Worm (Caenorhabditis elegans) whole organism, young adult: ENCODE data around the gene cwn-1.

Experiments used
- B0019.2 ChIP-seq: fragments of 200-800 bp; sonication (Bioruptor generic); conservative IDR thresholded peaks from 2 replicates; pipeline ENCODE4 v1.3.6; 2022; ENCODE audit warnings: missing genetic modification reagents, missing genetic modification characterization, missing compliant biosample characterization
- B0336.3 ChIP-seq: fragments of 200-800 bp; sonication (Bioruptor generic); IDR thresholded peaks from 2 replicates; pipeline ENCODE4 v1.3.6; 2022; ENCODE audit warnings: missing genetic modification characterization, missing compliant biosample characterization
- F52B5.7 ChIP-seq: sonication (generic microtip); optimal IDR thresholded peaks from 2 replicates; lab custom pipeline; 2016; ENCODE audit warnings: mild to moderate bottlenecking, missing genetic modification characterization, missing compliant biosample characterization
- F55B11.4 ChIP-seq: sonication (generic microtip); optimal IDR thresholded peaks from 2 replicates; lab custom pipeline; 2016; ENCODE audit warnings: missing compliant biosample characterization, missing genetic modification characterization, borderline replicate concordance; ENCODE audit not compliant: insufficient read depth
- K11D2.4 ChIP-seq: fragments of 200-800 bp; sonication (Bioruptor generic); IDR thresholded peaks from 2 replicates; pipeline ENCODE4 v1.3.6; 2022; ENCODE audit warnings: missing genetic modification reagents, missing genetic modification characterization, missing compliant biosample characterization
- K12H6.12 ChIP-seq: fragments of 200-800 bp; sonication (Bioruptor generic); optimal IDR thresholded peaks from 2 replicates; lab custom pipeline; 2018; ENCODE audit warnings: mild to moderate bottlenecking, missing genetic modification characterization, missing compliant biosample characterization
- Y53F4B.3 ChIP-seq: fragments of 200-800 bp; sonication (Bioruptor generic); IDR thresholded peaks from 2 replicates; pipeline ENCODE4 v1.3.6; 2022; ENCODE audit warnings: missing genetic modification reagents, missing genetic modification characterization, missing compliant biosample characterization
- athp-1 ChIP-seq: sonication (generic microtip); optimal IDR thresholded peaks from 2 replicates; lab custom pipeline; 2017; ENCODE audit warnings: mild to moderate bottlenecking, missing genetic modification characterization, missing compliant biosample characterization
- attf-3 ChIP-seq: fragments of 200-800 bp; sonication (Bioruptor generic); conservative IDR thresholded peaks from 2 replicates; pipeline ENCODE4 v1.3.6; 2022; ENCODE audit warnings: missing genetic modification reagents, missing genetic modification characterization, missing compliant biosample characterization
- attf-5 ChIP-seq: fragments of 200-800 bp; sonication (Bioruptor generic); optimal IDR thresholded peaks from 2 replicates; lab custom pipeline; 2018; ENCODE audit warnings: mild to moderate bottlenecking, missing genetic modification characterization, missing compliant biosample characterization
- bed-2 ChIP-seq: fragments of 200-800 bp; sonication (Bioruptor generic); IDR thresholded peaks from 2 replicates; pipeline ENCODE4 v1.3.6; 2022; ENCODE audit warnings: missing genetic modification reagents, missing genetic modification characterization, missing compliant biosample characterization
- ceh-40 ChIP-seq: fragments of 200-800 bp; sonication (Bioruptor generic); IDR thresholded peaks from 2 replicates; pipeline ENCODE4 v1.3.6; 2022; ENCODE audit warnings: missing genetic modification characterization, missing compliant biosample characterization
- ceh-91 ChIP-seq: fragments of 200-800 bp; sonication (Bioruptor generic); IDR thresholded peaks from 2 replicates; pipeline ENCODE4 v1.3.6; 2022; ENCODE audit warnings: missing genetic modification reagents, missing genetic modification characterization, missing compliant biosample characterization
- dpl-1 ChIP-seq: fragments of 150-350 bp; optimal IDR thresholded peaks from 2 replicates; lab custom pipeline; 2014; ENCODE audit warnings: missing biosample characterization, missing genetic modification reagents, missing genetic modification characterization
- egl-18 ChIP-seq: fragments of 200-800 bp; sonication (Bioruptor generic); IDR thresholded peaks from 2 replicates; pipeline ENCODE4 v1.3.6; 2022; ENCODE audit warnings: missing genetic modification reagents, missing genetic modification characterization, missing compliant biosample characterization
- egl-44 ChIP-seq: fragments of 200-800 bp; sonication (Bioruptor generic); IDR thresholded peaks from 2 replicates; pipeline ENCODE4 v1.3.6; 2022; ENCODE audit warnings: missing genetic modification reagents, missing genetic modification characterization, missing compliant biosample characterization
- ets-4 ChIP-seq: fragments of 200-800 bp; sonication (Bioruptor generic); optimal IDR thresholded peaks from 2 replicates; lab custom pipeline; 2018; ENCODE audit warnings: mild to moderate bottlenecking, missing genetic modification characterization, missing compliant biosample characterization
- fkh-3 ChIP-seq: sonication (generic microtip); optimal IDR thresholded peaks from 2 replicates; lab custom pipeline; 2016; ENCODE audit warnings: mild to moderate bottlenecking, missing genetic modification characterization, missing compliant biosample characterization
- hlh-26 ChIP-seq: fragments of 200-800 bp; sonication (Bioruptor generic); conservative IDR thresholded peaks from 2 replicates; pipeline ENCODE4 v1.3.6; 2022; ENCODE audit warnings: missing genetic modification reagents, missing genetic modification characterization, missing compliant biosample characterization
- hrde-1 ChIP-seq: sonication (generic microtip); optimal IDR thresholded peaks from 2 replicates; lab custom pipeline; 2016; ENCODE audit warnings: missing genetic modification characterization, mild to moderate bottlenecking, missing compliant biosample characterization, moderate library complexity, missing genotype, missing genetic modification reagents, borderline replicate concordance
- hsf-1 ChIP-seq: fragments of 200-800 bp; sonication (Bioruptor generic); IDR thresholded peaks from 2 replicates; pipeline ENCODE4 v1.3.6; 2022; ENCODE audit warnings: missing genetic modification reagents, missing genetic modification characterization, missing compliant biosample characterization
- lin-40 ChIP-seq: sonication (generic microtip); optimal IDR thresholded peaks from 2 replicates; lab custom pipeline; 2016; ENCODE audit warnings: missing genetic modification characterization, mild to moderate bottlenecking, missing compliant biosample characterization, missing genotype, missing genetic modification reagents
- lsy-27 ChIP-seq: sonication (generic microtip); optimal IDR thresholded peaks from 2 replicates; lab custom pipeline; 2017; ENCODE audit warnings: missing genetic modification characterization, mild to moderate bottlenecking, missing compliant biosample characterization, antibody characterized with exemption, missing genotype, borderline replicate concordance; ENCODE audit not compliant: insufficient read depth
- mel-28 ChIP-seq: sonication (generic microtip); optimal IDR thresholded peaks from 2 replicates; lab custom pipeline; 2016; ENCODE audit warnings: borderline replicate concordance, mild to moderate bottlenecking, missing genetic modification characterization, missing compliant biosample characterization
- mes-4 ChIP-seq: sonication (generic microtip); optimal IDR thresholded peaks from 2 replicates; lab custom pipeline; 2016; ENCODE audit warnings: missing genotype, missing genetic modification characterization, missing compliant biosample characterization
- nfyb-1 ChIP-seq: fragments of 200-800 bp; sonication (Bioruptor generic); IDR thresholded peaks from 2 replicates; pipeline ENCODE4 v1.3.6; 2022; ENCODE audit warnings: missing genetic modification reagents, missing genetic modification characterization, missing compliant biosample characterization
- pha-4 ChIP-seq: fragments of 150-350 bp; sonication (generic microtip); optimal IDR thresholded peaks from 2 replicates; lab custom pipeline; 2014; ENCODE audit warnings: missing biosample characterization, missing genetic modification reagents, missing genetic modification characterization
- rcor-1 ChIP-seq: fragments of 200-800 bp; sonication (Bioruptor generic); IDR thresholded peaks from 2 replicates; pipeline ENCODE4 v1.3.6; 2022; ENCODE audit warnings: missing genetic modification reagents, missing genetic modification characterization, missing compliant biosample characterization
- rec-8 ChIP-seq, 2 experiments: sonication (generic microtip); optimal IDR thresholded peaks; 2 replicates each; lab custom pipeline; 2016; ENCODE audit warnings: mild to moderate bottlenecking in 2 of 2, missing genetic modification characterization in 2 of 2, missing genetic modification reagents in 2 of 2, missing genotype in 2 of 2, missing biosample characterization in 1 of 2, missing compliant biosample characterization in 1 of 2, moderate library complexity in 1 of 2
- rpc-1 ChIP-seq, 2 experiments: fragments of 150-350 bp in 1 of 2; sonication (generic microtip) in 1 of 2; optimal IDR thresholded peaks; 2 replicates each; lab custom pipeline; 2014 to 2018; ENCODE audit warnings: missing biosample characterization in 1 of 2, missing genetic modification characterization in 1 of 2, missing genetic modification reagents in 1 of 2, missing genotype in 1 of 2
- sea-2 ChIP-seq: fragments of 200-800 bp; sonication (Bioruptor generic); IDR thresholded peaks from 2 replicates; pipeline ENCODE4 v1.3.6; 2022; ENCODE audit warnings: missing genetic modification characterization, missing compliant biosample characterization
- snpc-1.3 ChIP-seq: sonication (generic microtip); optimal IDR thresholded peaks from 2 replicates; lab custom pipeline; 2017; ENCODE audit warnings: missing genetic modification characterization, mild to moderate bottlenecking, missing compliant biosample characterization, antibody characterized with exemption, moderate library complexity, missing genotype, missing genetic modification reagents; ENCODE audit not compliant: insufficient read depth
- snpc-4 ChIP-seq, 5 experiments: fragments of 150-350 bp in 1 of 5; sonication (generic microtip) in 4 of 5; optimal IDR thresholded peaks; 2 replicates each; lab custom pipeline; 2014 to 2018; ENCODE audit warnings: missing genetic modification characterization in 5 of 5, missing biosample characterization in 3 of 5, antibody characterized with exemption in 2 of 5, mild to moderate bottlenecking in 2 of 5, missing compliant biosample characterization in 2 of 5, missing genotype in 2 of 5, moderate library complexity in 2 of 5, missing genetic modification reagents in 1 of 5
- somi-1 ChIP-seq: fragments of 200-800 bp; sonication (Bioruptor generic); optimal IDR thresholded peaks from 2 replicates; lab custom pipeline; 2018; ENCODE audit warnings: mild to moderate bottlenecking, missing genetic modification characterization, missing compliant biosample characterization
- sptf-2 ChIP-seq: fragments of 200-800 bp; sonication (Bioruptor generic); optimal IDR thresholded peaks from 2 replicates; lab custom pipeline; 2018; ENCODE audit warnings: mild to moderate bottlenecking, missing genetic modification characterization, missing compliant biosample characterization
- unc-130 ChIP-seq: sonication (generic microtip); optimal IDR thresholded peaks from 2 replicates; lab custom pipeline; 2016; ENCODE audit warnings: missing genetic modification reagents, missing genetic modification characterization, missing compliant biosample characterization
- xnd-1 ChIP-seq: sonication (generic microtip); optimal IDR thresholded peaks from 2 replicates; lab custom pipeline; 2016; ENCODE audit warnings: missing genotype, missing genetic modification reagents, missing genetic modification characterization, missing compliant biosample characterization
- zfh-2 ChIP-seq: fragments of 200-800 bp; sonication (Bioruptor generic); conservative IDR thresholded peaks from 2 replicates; pipeline ENCODE4 v1.3.6; 2022; ENCODE audit warnings: missing genetic modification reagents, missing genetic modification characterization, missing compliant biosample characterization
- ztf-22 ChIP-seq: fragments of 200-800 bp; sonication (Bioruptor generic); optimal IDR thresholded peaks from 2 replicates; lab custom pipeline; 2018; ENCODE audit warnings: mild to moderate bottlenecking, missing genetic modification characterization, moderate library complexity, missing compliant biosample characterization
- ztf-25 ChIP-seq: fragments of 200-800 bp; sonication (Bioruptor generic); IDR thresholded peaks from 2 replicates; pipeline ENCODE4 v1.3.6; 2022; ENCODE audit warnings: missing genetic modification reagents, missing genetic modification characterization, missing compliant biosample characterization
- ztf-28 ChIP-seq: fragments of 200-800 bp; sonication (Bioruptor generic); IDR thresholded peaks from 2 replicates; pipeline ENCODE4 v1.3.6; 2022; ENCODE audit warnings: missing genetic modification reagents, missing genetic modification characterization, missing compliant biosample characterization
- ztf-3 ChIP-seq: fragments of 200-800 bp; sonication (Bioruptor generic); optimal IDR thresholded peaks from 2 replicates; lab custom pipeline; 2018; ENCODE audit warnings: mild to moderate bottlenecking, missing genetic modification characterization, missing compliant biosample characterization

Gene cwn-1

DNA sequence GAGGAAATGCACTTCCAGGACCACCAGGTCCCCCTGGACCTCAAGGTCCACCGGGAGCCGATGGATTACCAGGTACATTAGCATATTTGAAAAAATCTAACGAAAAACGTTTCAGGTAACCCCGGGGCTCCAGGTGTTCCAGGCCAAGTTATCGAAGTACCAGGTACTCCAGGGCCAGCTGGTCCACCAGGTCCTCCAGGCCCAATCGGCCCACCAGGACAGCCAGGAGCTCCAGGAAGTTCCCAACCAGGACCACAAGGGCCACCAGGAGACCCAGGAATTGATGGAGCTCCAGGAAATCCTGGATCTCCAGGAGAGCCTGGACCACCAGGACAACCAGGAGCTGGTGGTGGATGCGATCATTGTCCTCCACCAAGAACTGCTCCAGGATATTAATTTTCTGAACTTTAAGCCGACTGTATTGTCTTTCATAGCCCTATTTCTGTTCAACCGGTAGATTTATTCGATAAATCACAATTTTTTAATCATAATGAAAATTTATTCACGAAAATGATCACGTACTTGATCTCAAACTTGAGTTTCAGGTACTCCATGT is 28.0 kb downstream of the cwn-1 start (continued):
- TF ChIP-seq egl-44 (GFP tag; lab: Robert Waterston, UW) = no peak
- no peak for TF ChIP-seq snpc-4 (GFP tag; optimal IDR thresholded peaks at IDR 0.05; lab: Kevin White, UChicago)
- TF ChIP-seq snpc-4 (tag; optimal IDR thresholded peaks at IDR 0.05; lab: Kevin White, UChicago) = no peak
- no peak for TF ChIP-seq mel-28 (tag; lab: Kevin White, UChicago)
- no peak for TF ChIP-seq bed-2 (GFP tag; lab: Robert Waterston, UW)
- TF ChIP-seq rec-8 (tag; optimal IDR thresholded peaks at IDR 0.05; lab: Kevin White, UChicago) = peak in 1 of 2 experiments; percentile 6
- TF ChIP-seq sea-2 = no peak
- TF ChIP-seq, all 124 proteins: peak for 5

DNA sequence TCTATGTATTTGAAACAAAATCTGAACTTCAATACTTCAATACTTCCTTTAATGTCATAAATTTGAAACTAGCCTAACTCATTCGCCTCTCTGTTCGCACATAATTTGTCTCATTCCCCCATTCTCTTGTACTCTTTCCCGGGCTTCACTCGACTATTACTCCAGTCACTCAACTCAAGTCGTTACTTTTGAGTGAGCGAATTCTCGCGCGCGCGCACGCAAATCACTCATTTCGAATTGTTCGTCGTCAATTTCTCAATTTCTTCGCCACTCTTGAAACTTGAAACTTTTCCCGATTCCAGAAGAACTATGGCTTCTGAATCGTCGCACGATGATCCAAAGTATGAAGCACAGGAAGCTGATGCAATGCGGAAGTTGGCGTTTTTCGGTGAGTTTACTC is 29.2 kb downstream of the cwn-1 start, which contains the start of gene col-68:
TSS of gene col-68 (plus strand) at position 301 of the 400 bp plus-strand sequence.
- no peak for TF ChIP-seq K11D2.4
- no peak for TF ChIP-seq lsy-27 (tag; lab: Kevin White, UChicago)
- no peak for TF ChIP-seq rcor-1 (GFP tag; lab: Robert Waterston, UW)
- no peak for TF ChIP-seq F55B11.4 (tag; lab: Kevin White, UChicago)
- TF ChIP-seq rec-8 (tag; optimal IDR thresholded peaks at IDR 0.05; lab: Kevin White, UChicago) = no peak
- TF ChIP-seq egl-18 = no peak
- TF ChIP-seq mes-4 (tag; lab: Kevin White, UChicago) = no peak
- TF ChIP-seq dpl-1 (GFP tag; lab: Kevin White, UChicago) = no peak

ce11 chrII:101176-101575 is 32.2 kb downstream of the cwn-1 start:
- TF ChIP-seq B0336.3 (GFP tag; lab: Robert Waterston, UW) (0 out of 2 replicates have a peak, but pooled peaks have one; percentile 42), sptf-2 (GFP tag; lab: Kevin White, UChicago) (no peak), ztf-3 (GFP tag; lab: Kevin White, UChicago) (no peak), nfyb-1 (GFP tag; lab: Robert Waterston, UW) (no peak), mel-28 (tag; lab: Kevin White, UChicago) (no peak), ztf-25 (no peak), ceh-91 (GFP tag; lab: Robert Waterston, UW) (0 out of 2 replicates have a peak, but pooled peaks have one; percentile 29), rpc-1 (optimal IDR thresholded peaks at IDR 0.05; lab: Kevin White, UChicago) (no peak), rpc-1 (tag; optimal IDR thresholded peaks at IDR 0.05; lab: Kevin White, UChicago) (no peak), sea-2 (no peak), zfh-2 (peak; percentile 71), egl-44 (GFP tag; lab: Robert Waterston, UW) (no peak), lin-40 (tag; lab: Kevin White, UChicago) (no peak), hlh-26 (GFP tag; lab: Robert Waterston, UW) (no peak), snpc-1.3 (tag; lab: Kevin White, UChicago) (no peak), somi-1 (GFP tag; lab: Kevin White, UChicago) (no peak), ztf-28 (GFP tag; lab: Robert Waterston, UW) (no peak), ets-4 (GFP tag; lab: Kevin White, UChicago) (no peak), pha-4 (tag; lab: Kevin White, UChicago) (no peak), xnd-1 (tag; lab: Kevin White, UChicago) (no peak), Y53F4B.3 (GFP tag; lab: Robert Waterston, UW) (no peak), unc-130 (GFP tag; lab: Kevin White, UChicago) (no peak), ceh-40 (no peak), attf-3 (GFP tag; lab: Robert Waterston, UW) (no peak), fkh-3 (tag; lab: Kevin White, UChicago) (no peak), athp-1 (tag; lab: Kevin White, UChicago) (no peak), K12H6.12 (tag; lab: Kevin White, UChicago) (no peak), F52B5.7 (tag; lab: Kevin White, UChicago) (peak; percentile 50), ztf-22 (GFP tag; lab: Kevin White, UChicago) (no peak), hrde-1 (tag; lab: Kevin White, UChicago) (peak; percentile 30), rec-8 (tag; optimal IDR thresholded peaks at IDR 0.05; lab: Kevin White, UChicago) (no peak), hsf-1 (GFP tag; lab: Robert Waterston, UW) (no peak), attf-5 (GFP tag; lab: Kevin White, UChicago) (no peak), B0019.2 (GFP tag; lab: Robert Waterston, UW) (no peak), rcor-1 (GFP tag; lab: Robert Waterston, UW) (no peak)
